Worm (Caenorhabditis elegans) whole organism, early embryonic: ENCODE data around the gene F09C6.3.

Experiments
- B0310.2 ChIP-seq: sonication (generic microtip); optimal IDR thresholded peaks from 2 replicates; lab custom pipeline; 2016; ENCODE audit warnings: mild to moderate bottlenecking, missing genetic modification characterization, missing compliant biosample characterization
- F13C5.2 ChIP-seq: sonication (generic microtip); optimal IDR thresholded peaks from 2 replicates; lab custom pipeline; 2017; ENCODE audit warnings: mild to moderate bottlenecking, missing genetic modification characterization, inconsistent platforms, missing compliant biosample characterization
- aly-1 ChIP-seq: sonication (generic microtip); optimal IDR thresholded peaks from 2 replicates; lab custom pipeline; 2016; ENCODE audit warnings: missing genetic modification characterization, missing compliant biosample characterization
- ama-1 ChIP-seq: fragments of 150-350 bp; optimal IDR thresholded peaks from 2 replicates; lab custom pipeline; 2014
- ceh-13 ChIP-seq: fragments of 200-800 bp; sonication (Bioruptor generic); optimal IDR thresholded peaks from 2 replicates; lab custom pipeline; 2018; ENCODE audit warnings: mild to moderate bottlenecking, missing genetic modification characterization, missing compliant biosample characterization
- ceh-36 ChIP-seq: sonication (generic microtip); optimal IDR thresholded peaks from 2 replicates; lab custom pipeline; 2016; ENCODE audit warnings: missing genetic modification characterization, inconsistent platforms, missing compliant biosample characterization
- ets-7 ChIP-seq: sonication (generic microtip); optimal IDR thresholded peaks from 2 replicates; lab custom pipeline; 2016; ENCODE audit warnings: missing genotype, missing genetic modification characterization, missing compliant biosample characterization
- flt-1 ChIP-seq: fragments of 200-800 bp; sonication (Bioruptor generic); IDR thresholded peaks from 2 replicates; pipeline ENCODE4 v1.3.6; 2022; ENCODE audit warnings: missing genetic modification characterization, missing compliant biosample characterization
- hmbx-1 ChIP-seq: sonication (generic microtip); optimal IDR thresholded peaks from 2 replicates; lab custom pipeline; 2016; ENCODE audit warnings: mild to moderate bottlenecking, missing genetic modification characterization, missing compliant biosample characterization
- hmg-4 ChIP-seq: fragments of 200-800 bp; sonication (Bioruptor generic); optimal IDR thresholded peaks from 2 replicates; lab custom pipeline; 2018; ENCODE audit warnings: mild to moderate bottlenecking, missing genetic modification characterization, missing compliant biosample characterization
- hnd-1 ChIP-seq: sonication (generic microtip); optimal IDR thresholded peaks from 2 replicates; lab custom pipeline; 2016; ENCODE audit warnings: missing genetic modification characterization, missing compliant biosample characterization
- pes-1 ChIP-seq: fragments of 200-800 bp; sonication (Bioruptor generic); IDR thresholded peaks from 2 replicates; pipeline ENCODE4 v1.3.6; 2022; ENCODE audit warnings: missing genetic modification reagents, missing genetic modification characterization, missing compliant biosample characterization
- scrt-1 ChIP-seq: fragments of 200-800 bp; sonication (Bioruptor generic); IDR thresholded peaks from 2 replicates; pipeline ENCODE4 v1.3.6; 2022; ENCODE audit warnings: missing genetic modification characterization, missing compliant biosample characterization
- sea-1 ChIP-seq: fragments of 200-800 bp; sonication (Bioruptor generic); conservative IDR thresholded peaks from 2 replicates; pipeline ENCODE4 v1.3.6; 2022; ENCODE audit warnings: missing genetic modification characterization, missing compliant biosample characterization
- tbx-11 ChIP-seq: fragments of 200-800 bp; sonication (Bioruptor generic); IDR thresholded peaks from 2 replicates; pipeline ENCODE4 v1.3.6; 2022; ENCODE audit warnings: missing genetic modification characterization, missing compliant biosample characterization
- tbx-37 ChIP-seq: fragments of 200-800 bp; sonication (Bioruptor generic); conservative IDR thresholded peaks from 2 replicates; pipeline ENCODE4 v1.3.6; 2022; ENCODE audit warnings: missing genetic modification reagents, missing genetic modification characterization, missing compliant biosample characterization
- tra-4 ChIP-seq: sonication (generic microtip); optimal IDR thresholded peaks from 2 replicates; lab custom pipeline; 2017; ENCODE audit warnings: missing genetic modification characterization, missing compliant biosample characterization

The F09C6.3 gene

DNA sequence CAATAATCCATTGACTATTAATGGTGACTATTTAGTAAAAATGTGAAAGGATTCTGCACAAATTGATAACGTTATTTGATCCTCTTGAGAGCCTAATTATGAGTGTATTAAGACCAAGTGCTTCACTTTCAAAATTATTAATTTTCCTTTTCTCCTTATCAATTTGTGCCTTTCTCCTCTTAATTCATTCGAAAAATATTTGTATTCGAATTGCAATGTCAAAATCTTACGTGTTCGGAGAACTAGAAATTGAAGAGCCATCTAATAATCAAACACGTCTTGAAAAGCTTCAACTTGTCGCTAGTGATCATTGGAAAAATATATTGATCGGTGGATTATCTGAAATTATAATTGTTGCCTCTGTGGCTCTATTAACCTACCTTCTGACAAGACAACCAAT is 31.5 kb downstream of the F09C6.3 start, which contains the start of the genes clec-36 and clec-26:
Gene clec-36 (minus strand): TSS at position 101 of the 400 bp plus-strand sequence.
Gene clec-26 (plus strand): TSS at position 114 of the 400 bp plus-strand sequence.
- TF ChIP-seq sea-1 (GFP tag; lab: Robert Waterston, UW): no peak
- no peak for TF ChIP-seq ama-1 (lab: Kevin White, UChicago)
- no peak for TF ChIP-seq ceh-36 (tag; lab: Kevin White, UChicago)
- TF ChIP-seq tra-4: no peak
- TF ChIP-seq ceh-13 (GFP tag; lab: Kevin White, UChicago): no peak
- TF ChIP-seq ets-7 (tag; lab: Kevin White, UChicago): no peak
- TF ChIP-seq flt-1 (GFP tag; lab: Robert Waterston, UW): no peak
- no peak for TF ChIP-seq pes-1 (GFP tag; lab: Robert Waterston, UW)
- TF ChIP-seq F13C5.2 (tag; lab: Kevin White, UChicago): no peak
- no peak for TF ChIP-seq tbx-37 (GFP tag; lab: Robert Waterston, UW)
- no peak for TF ChIP-seq B0310.2 (tag; lab: Kevin White, UChicago)
- no peak for TF ChIP-seq hnd-1

DNA sequence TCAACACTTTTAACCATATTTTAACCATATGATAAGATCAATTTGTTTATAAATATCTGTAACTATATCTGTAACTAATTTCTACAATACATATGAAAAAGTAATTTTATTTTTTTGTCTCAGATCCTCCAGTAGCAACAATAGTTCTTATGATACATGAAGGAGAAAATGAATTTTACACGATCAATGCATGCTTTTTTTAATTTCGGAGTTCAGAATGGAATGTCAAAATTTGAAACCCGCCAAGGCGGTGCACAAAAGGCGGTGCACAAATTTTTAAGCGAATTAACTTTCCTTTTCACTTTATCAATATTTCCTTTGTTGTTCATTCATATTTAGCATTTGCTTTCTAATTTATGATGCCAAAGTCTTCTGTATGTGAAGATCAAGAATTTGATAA is 37.0 kb downstream of the F09C6.3 start, which contains the start of gene clec-25:
Gene clec-25 (plus strand): TSS at position 301 of the 400 bp plus-strand sequence.
- no peak for TF ChIP-seq flt-1 (GFP tag; lab: Robert Waterston, UW)

DNA sequence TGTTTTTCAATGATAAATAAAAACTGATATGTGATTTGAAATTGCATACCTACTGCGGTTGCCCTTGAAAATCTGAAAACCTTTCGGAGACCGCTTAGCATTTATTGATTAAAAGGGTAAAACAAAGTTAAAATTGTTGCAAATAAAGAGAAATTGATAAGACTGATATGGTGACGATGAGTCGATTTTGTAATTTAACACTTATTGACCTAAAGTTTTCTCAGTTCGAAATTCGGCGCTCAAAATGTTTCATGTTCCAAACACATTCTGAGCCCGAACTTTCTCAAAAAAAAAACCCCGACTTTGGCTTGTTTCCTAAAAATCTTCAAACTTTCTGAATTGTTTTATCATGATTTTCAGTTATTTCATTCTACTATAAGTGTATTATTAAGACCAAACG is 39.0 kb downstream of the F09C6.3 start, which contains the start of gene clec-40:
Gene clec-40 (minus strand): TSS at position 101 of the 400 bp plus-strand sequence.
- no peak for TF ChIP-seq ceh-36 (tag; lab: Kevin White, UChicago)
- no peak for TF ChIP-seq ets-7 (tag; lab: Kevin White, UChicago)
- no peak for TF ChIP-seq aly-1 (tag; lab: Kevin White, UChicago)
- no peak for TF ChIP-seq ama-1 (lab: Kevin White, UChicago)
- TF ChIP-seq F13C5.2 (tag; lab: Kevin White, UChicago): no peak
- TF ChIP-seq hnd-1: no peak
- TF ChIP-seq B0310.2 (tag; lab: Kevin White, UChicago): no peak
- no peak for TF ChIP-seq tbx-11
- no peak for TF ChIP-seq sea-1 (GFP tag; lab: Robert Waterston, UW)
- no peak for TF ChIP-seq hmg-4
- no peak for TF ChIP-seq ceh-13 (GFP tag; lab: Kevin White, UChicago)
- TF ChIP-seq scrt-1 (GFP tag; lab: Robert Waterston, UW): no peak
- no peak for TF ChIP-seq tra-4
- TF ChIP-seq tbx-37 (GFP tag; lab: Robert Waterston, UW): no peak
- TF ChIP-seq hmbx-1 (tag; lab: Kevin White, UChicago): no peak
- TF ChIP-seq flt-1 (GFP tag; lab: Robert Waterston, UW): no peak
- no peak for TF ChIP-seq pes-1 (GFP tag; lab: Robert Waterston, UW)

DNA sequence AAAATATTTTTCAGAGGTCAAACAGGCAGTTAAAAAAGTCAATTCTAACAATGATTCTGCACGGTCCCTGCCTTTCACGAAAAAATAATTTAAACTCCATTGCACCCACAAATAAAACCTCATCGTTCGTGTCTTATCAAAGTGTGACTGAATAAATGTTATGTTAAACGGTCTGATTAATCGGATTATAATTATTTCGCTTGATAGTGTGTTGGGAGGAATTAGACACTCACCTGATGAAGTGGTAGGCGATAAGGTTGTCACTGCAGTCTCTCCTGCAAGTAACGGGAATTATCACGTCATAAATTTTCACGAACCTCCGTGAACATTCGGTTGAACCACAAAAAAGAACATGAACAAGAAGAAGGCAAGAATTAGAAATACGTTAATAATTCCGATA is 39.7 kb downstream of the F09C6.3 start:
- no peak for TF ChIP-seq tbx-37 (GFP tag; lab: Robert Waterston, UW)
- TF ChIP-seq tra-4: no peak
- no peak for TF ChIP-seq ama-1 (lab: Kevin White, UChicago)
- TF ChIP-seq sea-1 (GFP tag; lab: Robert Waterston, UW): no peak
- TF ChIP-seq tbx-11: no peak
- no peak for TF ChIP-seq aly-1 (tag; lab: Kevin White, UChicago)
- TF ChIP-seq flt-1 (GFP tag; lab: Robert Waterston, UW): no peak
- no peak for TF ChIP-seq ceh-13 (GFP tag; lab: Kevin White, UChicago)
- TF ChIP-seq ets-7 (tag; lab: Kevin White, UChicago): no peak
- no peak for TF ChIP-seq scrt-1 (GFP tag; lab: Robert Waterston, UW)
- no peak for TF ChIP-seq hmg-4
- TF ChIP-seq hnd-1: no peak
- TF ChIP-seq B0310.2 (tag; lab: Kevin White, UChicago): no peak
- TF ChIP-seq hmbx-1 (tag; lab: Kevin White, UChicago): no peak
- no peak for TF ChIP-seq F13C5.2 (tag; lab: Kevin White, UChicago)
- TF ChIP-seq pes-1 (GFP tag; lab: Robert Waterston, UW): no peak
- no peak for TF ChIP-seq ceh-36 (tag; lab: Kevin White, UChicago)

DNA sequence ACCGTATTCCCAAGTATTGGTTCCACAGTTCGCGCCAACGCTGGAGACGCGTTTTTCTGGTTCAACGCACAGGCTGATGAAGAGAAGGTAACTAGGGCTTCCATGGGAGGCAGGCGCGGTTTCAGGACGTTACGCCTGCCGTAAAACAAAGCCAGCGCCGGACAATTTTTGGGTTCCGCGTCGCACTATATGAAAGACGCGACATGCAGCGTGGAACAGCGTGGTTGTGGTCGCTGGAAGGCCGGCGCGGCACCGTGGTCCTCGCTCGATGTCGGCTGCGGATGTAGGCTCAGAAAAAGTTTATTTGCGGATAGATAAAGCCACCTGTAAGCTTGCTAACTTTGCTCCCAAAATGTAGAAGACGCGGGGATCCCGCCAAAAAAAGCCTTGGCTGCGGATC is 41.5 kb downstream of the F09C6.3 start:
- TF ChIP-seq scrt-1 (GFP tag; lab: Robert Waterston, UW): no peak
- TF ChIP-seq B0310.2 (tag; lab: Kevin White, UChicago): no peak
- TF ChIP-seq tbx-37 (GFP tag; lab: Robert Waterston, UW): no peak

DNA sequence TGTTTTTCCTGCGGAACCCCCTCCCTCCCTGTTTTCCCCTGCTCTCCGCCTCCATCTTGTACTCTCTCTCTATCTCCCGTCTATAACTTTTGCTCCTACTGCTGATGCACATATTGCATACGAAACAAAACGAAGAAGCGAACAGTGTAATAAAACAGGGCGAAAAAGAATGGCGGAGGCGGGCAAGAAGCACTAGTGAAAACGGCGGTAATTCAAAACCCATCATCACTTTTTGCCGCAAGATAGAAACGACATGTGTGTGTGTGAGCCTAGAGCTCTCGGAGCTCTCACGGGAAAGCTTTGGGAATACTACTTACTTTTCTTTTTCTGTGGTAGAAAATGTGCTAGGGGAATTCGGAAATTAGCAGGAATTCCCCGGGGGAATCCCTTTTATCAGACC is 43.9 kb downstream of the F09C6.3 start:
- TF ChIP-seq flt-1 (GFP tag; lab: Robert Waterston, UW) (no peak), sea-1 (GFP tag; lab: Robert Waterston, UW) (no peak), hmbx-1 (tag; lab: Kevin White, UChicago) (no peak), aly-1 (tag; lab: Kevin White, UChicago) (no peak), ets-7 (tag; lab: Kevin White, UChicago) (no peak), F13C5.2 (tag; lab: Kevin White, UChicago) (no peak), B0310.2 (tag; lab: Kevin White, UChicago) (no peak), ama-1 (lab: Kevin White, UChicago) (no peak), pes-1 (GFP tag; lab: Robert Waterston, UW) (no peak), hmg-4 (no peak)

DNA sequence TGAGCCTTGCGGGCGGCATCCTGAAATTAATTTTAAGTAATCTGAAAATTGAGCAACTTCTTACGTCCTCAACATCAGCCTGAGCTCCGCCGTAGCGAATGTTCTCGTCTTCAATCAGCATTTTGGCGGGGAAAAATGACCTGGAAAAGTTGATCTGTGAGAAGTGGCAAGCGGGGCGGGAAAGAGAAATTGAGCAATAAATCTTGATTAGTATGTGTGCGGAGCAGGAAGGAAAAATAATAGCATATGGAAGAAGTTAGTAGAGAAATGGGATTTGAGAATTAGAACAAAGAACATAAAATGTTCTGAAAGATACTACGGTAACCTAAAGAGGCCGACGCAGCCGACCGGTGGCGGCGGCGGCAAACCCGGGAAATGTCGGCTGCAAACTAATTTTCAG is 45.0 kb downstream of the F09C6.3 start, which contains the start of gene tni-3:
Gene tni-3 (minus strand): TSS at position 140 of the 400 bp plus-strand sequence.
- no peak for TF ChIP-seq sea-1 (GFP tag; lab: Robert Waterston, UW)
- no peak for TF ChIP-seq hmg-4
- TF ChIP-seq tra-4: no peak
- TF ChIP-seq B0310.2 (tag; lab: Kevin White, UChicago): no peak
- TF ChIP-seq hmbx-1 (tag; lab: Kevin White, UChicago): no peak
- no peak for TF ChIP-seq ceh-13 (GFP tag; lab: Kevin White, UChicago)
- TF ChIP-seq pes-1 (GFP tag; lab: Robert Waterston, UW): no peak
- no peak for TF ChIP-seq tbx-37 (GFP tag; lab: Robert Waterston, UW)
- no peak for TF ChIP-seq F13C5.2 (tag; lab: Kevin White, UChicago)
- TF ChIP-seq ama-1 (lab: Kevin White, UChicago): no peak
- no peak for TF ChIP-seq aly-1 (tag; lab: Kevin White, UChicago)
- no peak for TF ChIP-seq scrt-1 (GFP tag; lab: Robert Waterston, UW)
- TF ChIP-seq ceh-36 (tag; lab: Kevin White, UChicago): no peak
- no peak for TF ChIP-seq ets-7 (tag; lab: Kevin White, UChicago)
- TF ChIP-seq flt-1 (GFP tag; lab: Robert Waterston, UW): no peak
- no peak for TF ChIP-seq tbx-11
- no peak for TF ChIP-seq hnd-1
